Fruit fly (Drosophila melanogaster): ENCODE data around the gene Snmp1.

DNA sequence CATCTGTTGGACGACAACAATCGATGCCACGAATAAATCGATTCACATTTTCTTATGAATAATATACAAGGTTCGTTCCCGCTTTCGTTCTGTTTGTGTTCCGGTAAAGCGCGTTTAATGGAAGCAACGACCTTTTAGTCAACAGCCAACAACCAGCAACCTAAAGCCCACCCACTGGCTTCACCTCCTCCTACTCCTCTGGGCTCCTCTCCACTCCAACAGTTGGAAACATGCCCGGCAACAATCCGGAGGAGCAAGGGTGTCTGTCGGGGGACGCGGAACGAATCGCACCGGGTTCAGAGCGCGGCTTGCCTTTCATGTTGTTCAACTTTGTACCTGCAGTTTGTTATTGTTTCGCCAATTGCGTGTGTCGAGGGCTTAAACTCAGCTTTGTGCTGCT is 43.8 kb downstream of the Snmp1 start:
- TF ChIP-seq CG8159 (tag; optimal IDR thresholded peaks at IDR 0.05) (no peak), CG32121 (GFP tag; IDR thresholded peaks at IDR 0.05) (no peak), CG13204 (GFP tag; optimal IDR thresholded peaks at IDR 0.05) (no peak), D1 (tag; optimal IDR thresholded peaks at IDR 0.05) (no peak), gl (tag; optimal IDR thresholded peaks at IDR 0.05) (no peak), CG15710 (tag; optimal IDR thresholded peaks at IDR 0.05) (no peak), CG10348 (GFP tag; IDR thresholded peaks at IDR 0.05) (no peak), Pif1A (GFP tag; optimal IDR thresholded peaks at IDR 0.05) (no peak), CG14655 (GFP tag; optimal IDR thresholded peaks at IDR 0.05) (no peak), EcR (GFP tag; optimal IDR thresholded peaks at IDR 0.05) (peak; percentile 96), fd96Ca (GFP tag; IDR thresholded peaks at IDR 0.05) (no peak), CG17806 (tag; optimal IDR thresholded peaks at IDR 0.05) (no peak), CG34367 (tag; optimal IDR thresholded peaks at IDR 0.05) (no peak), CG9948 (tag; optimal IDR thresholded peaks at IDR 0.05) (no peak)

Data from whole organism, pupa.